Fruit fly (Drosophila melanogaster) S2 (cell line): Measurements from ENCODE around the gene CG12289.

Experiments
- CG8478 ChIP-seq: fragments of >200 bp; optimal IDR thresholded peaks from 2 replicates; lab custom pipeline; 2018
- CTCF ChIP-seq, 2 experiments: fragments of >200 bp; optimal IDR thresholded peaks; 2 replicates each; lab custom pipeline; 2018

Gene CG12289

DNA sequence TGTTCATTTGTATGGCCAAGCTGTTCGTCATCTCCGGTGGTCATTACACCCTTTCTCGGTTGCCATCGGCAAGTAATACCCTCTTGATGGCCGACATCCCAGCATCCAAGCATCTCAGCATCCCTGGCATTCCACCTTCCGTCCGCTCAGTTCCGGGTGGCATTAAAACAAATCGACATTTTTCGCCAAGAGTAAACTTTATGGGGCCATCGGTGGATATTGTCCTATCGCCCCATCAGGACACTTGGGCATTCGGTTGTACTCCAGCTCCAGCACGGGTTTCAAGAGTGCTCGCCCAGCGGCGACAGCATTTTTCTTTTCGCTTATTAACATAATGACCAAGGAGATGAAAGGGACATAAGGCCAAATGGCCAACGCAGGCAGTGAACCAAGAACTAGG is 18.0 kb downstream of the CG12289 start:
- no peak for TF ChIP-seq CTCF (optimal IDR thresholded peaks at IDR 0.05; lab: Kevin White, UChicago)
- no peak for TF ChIP-seq CG8478 (lab: Kevin White, UChicago)

DNA sequence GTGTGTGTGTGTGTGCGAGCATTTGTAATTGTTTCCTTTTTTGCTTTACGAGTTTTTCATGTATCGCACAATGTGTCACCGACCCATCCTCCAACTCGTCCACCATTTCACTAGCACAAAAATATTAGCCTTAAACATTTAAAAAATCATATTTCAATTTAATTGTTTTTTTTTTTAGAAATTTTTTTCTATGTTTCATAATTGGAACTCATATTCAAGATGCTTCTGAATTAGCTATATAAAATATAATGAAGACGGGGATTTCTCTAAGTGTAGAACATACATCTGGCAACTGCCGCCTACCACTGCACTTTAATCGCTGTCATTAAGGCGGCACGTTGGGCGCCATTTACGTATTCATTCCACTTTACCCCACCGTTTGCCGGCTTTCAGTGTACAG is 18.7 kb downstream of the CG12289 start:
- TF ChIP-seq CG8478 (lab: Kevin White, UChicago) (no peak), CTCF (optimal IDR thresholded peaks at IDR 0.05; lab: Kevin White, UChicago) (no peak)

DNA sequence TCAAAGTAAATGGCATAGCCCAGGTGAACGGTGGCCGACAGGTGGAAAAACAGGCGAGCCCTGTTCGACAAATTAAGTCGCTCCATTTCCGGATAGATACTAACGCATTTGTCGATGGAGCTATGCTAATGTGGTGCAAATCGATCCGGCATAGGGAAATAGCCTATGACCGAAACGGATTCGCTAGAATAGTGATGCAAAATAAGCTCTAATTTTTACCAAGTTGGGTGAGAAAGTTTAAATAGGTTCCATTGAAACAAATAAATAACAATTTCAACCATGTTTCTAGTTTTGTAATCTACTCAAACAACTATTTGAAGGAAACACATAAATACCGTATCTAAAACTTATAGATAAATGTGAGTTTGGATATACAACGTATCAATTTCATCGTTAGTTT is 22.9 kb downstream of the CG12289 start, which contains the start of gene CG6149:
Gene CG6149, minus strand, starts transcription at position 101 of the 400 bp plus-strand sequence.
- no peak for TF ChIP-seq CG8478 (lab: Kevin White, UChicago)
- TF ChIP-seq CTCF (optimal IDR thresholded peaks at IDR 0.05; lab: Kevin White, UChicago): no peak

DNA sequence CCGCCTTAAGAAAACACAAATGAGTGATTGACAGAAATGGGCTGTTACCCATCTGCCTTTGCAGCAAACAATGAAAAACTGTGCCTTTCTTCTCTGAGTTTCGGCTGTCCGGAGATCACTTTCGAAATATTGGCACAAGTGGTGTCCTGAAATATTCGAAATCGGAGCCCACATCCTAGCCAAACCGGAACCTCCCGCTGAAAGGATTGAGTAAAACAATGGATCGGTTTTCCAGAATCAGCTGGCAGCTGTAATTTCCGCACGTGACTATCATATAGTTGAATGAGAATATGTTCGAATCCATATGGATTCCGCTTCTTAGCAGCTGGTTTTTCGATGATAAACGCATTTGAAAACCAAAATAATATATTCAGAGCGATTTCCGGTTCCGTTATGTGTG is 24.2 kb downstream of the CG12289 start:
- TF ChIP-seq CG8478 (lab: Kevin White, UChicago) (no peak), CTCF (optimal IDR thresholded peaks at IDR 0.05; lab: Kevin White, UChicago) (no peak)

DNA sequence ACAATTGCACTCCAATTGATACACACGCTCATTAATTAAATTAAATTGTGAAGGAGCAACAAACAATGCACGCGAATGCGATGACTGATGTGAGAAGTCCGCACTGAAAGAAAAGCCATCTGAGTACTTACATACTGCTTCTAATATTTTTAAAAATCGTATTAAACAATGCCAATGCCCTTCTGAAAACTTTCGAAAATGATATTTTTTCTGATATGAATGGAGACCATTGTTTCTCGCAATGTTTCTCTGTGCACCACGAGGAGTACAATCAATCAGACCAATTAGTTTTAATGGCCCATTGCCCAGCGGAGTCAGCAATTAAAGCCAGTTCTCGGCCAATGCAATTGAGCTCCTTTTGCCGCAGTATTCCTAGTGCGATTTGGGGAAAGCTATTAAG is 25.1 kb downstream of the CG12289 start:
- TF ChIP-seq CTCF (optimal IDR thresholded peaks at IDR 0.05; lab: Kevin White, UChicago) (no peak), CG8478 (lab: Kevin White, UChicago) (no peak)

DNA sequence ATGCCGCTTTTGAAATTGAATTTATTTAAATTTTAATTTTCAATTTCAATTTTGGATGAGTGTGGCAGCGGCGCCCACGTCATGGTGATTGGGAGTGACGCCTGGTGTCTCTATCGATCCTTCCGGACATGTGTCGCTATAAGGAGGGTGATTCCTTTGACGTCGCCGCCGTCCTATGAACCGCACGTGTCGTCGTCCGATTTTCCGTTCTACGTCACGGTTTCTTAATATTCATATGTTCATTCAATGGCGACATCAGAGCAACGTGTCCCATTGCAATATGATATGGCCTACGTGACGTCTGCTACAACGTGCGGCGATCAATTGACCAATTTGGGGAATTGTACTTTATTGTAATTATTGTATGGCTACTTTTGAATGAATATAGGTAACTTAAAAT is 25.8 kb downstream of the CG12289 start:
- TF ChIP-seq CG8478 (lab: Kevin White, UChicago) (no peak), CTCF (optimal IDR thresholded peaks at IDR 0.05; lab: Kevin White, UChicago) (no peak)

DNA sequence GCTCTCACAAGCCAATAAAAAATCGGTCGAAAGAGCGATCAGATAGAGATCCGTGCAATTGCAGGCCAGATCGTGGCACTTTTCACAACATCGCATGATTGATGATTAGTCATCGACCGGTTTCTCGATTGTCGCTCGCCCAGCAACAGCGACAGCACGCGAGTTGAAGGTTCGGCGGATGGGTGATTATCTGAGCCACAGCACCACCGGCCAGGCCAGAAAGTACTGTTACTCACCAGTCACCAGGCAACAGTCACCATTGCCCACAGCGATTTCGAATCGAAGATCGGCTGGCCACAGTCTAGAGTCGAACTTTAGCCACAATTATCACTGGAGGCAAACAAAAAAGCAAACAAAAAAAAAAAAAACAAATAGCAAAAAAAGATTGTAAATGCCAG is 26.3 kb downstream of the CG12289 start:
- TF ChIP-seq CG8478 (lab: Kevin White, UChicago) (no peak), CTCF (optimal IDR thresholded peaks at IDR 0.05; lab: Kevin White, UChicago) (no peak)

DNA sequence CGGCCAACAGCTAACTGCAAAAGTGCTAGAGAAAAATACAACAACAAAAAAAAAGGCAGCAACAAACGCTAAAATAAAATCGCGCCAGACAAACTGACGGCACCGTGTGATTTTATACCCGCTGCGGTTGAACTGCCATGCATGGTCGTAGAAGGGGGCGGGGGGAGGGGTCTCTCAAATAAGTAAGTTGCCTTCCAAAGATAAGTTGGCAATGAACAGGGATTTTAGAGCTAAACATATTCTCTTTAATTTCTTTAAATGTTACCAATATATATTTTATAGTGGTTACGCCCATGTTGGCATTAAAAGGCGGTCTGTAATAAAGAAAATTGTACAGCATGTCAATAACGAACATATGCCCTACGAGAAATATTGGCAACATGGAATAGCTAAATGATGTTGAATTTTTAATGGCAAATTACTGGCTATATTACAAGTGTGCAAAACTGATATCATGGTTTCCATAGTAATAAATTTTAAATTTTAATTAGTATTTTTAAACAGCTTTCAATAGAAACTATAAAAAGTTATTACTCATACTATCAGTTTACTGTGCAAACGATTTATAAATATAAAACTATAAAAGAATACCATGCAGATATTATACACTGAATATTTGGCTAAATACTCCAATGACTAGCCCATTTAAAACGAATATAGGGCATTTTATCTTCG is 26.9 kb downstream of the CG12289 start:
- no peak for TF ChIP-seq CG8478 (lab: Kevin White, UChicago)
- TF ChIP-seq CTCF (optimal IDR thresholded peaks at IDR 0.05; lab: Kevin White, UChicago): no peak

DNA sequence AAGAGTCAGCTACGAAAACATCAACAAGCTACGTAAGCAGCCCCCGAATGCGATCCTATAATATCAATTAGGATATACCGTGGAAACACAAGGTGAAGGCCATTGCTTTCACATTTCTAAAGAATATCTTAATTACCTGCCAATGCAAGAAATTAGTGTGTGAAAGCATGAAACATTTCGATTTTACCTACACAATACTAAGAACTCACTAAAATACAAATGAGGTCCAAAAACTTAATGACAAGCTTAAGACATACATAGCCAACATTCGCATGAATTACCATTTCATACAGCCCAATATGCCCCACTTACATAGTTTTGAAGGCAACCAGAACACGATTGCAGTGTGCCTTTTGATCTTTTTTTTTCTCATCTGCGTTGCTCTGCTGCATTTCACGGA is 28.6 kb downstream of the CG12289 start:
- TF ChIP-seq CTCF (optimal IDR thresholded peaks at IDR 0.05; lab: Kevin White, UChicago) (no peak), CG8478 (lab: Kevin White, UChicago) (no peak)

DNA sequence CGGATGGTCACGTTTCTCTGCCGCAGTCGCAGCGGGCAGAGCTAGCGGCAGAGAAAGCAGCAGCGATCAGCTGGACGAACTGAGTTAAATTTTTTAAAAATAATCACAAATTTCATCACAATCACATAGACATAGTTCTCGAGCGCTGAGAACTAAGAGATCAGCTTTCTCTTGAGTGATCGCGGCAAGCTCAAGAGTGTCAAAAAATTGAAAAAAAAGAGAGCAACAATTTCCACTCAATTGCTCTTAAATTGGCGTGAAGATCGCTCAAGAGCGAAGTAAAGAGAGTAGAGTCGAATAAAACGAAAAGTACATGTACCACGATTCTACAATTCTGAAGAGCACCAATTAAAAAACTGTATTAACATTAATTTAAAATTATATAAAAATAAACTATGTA is 29.9 kb downstream of the CG12289 start:
- TF ChIP-seq CTCF (optimal IDR thresholded peaks at IDR 0.05; lab: Kevin White, UChicago): no peak
- TF ChIP-seq CG8478 (lab: Kevin White, UChicago): no peak

DNA sequence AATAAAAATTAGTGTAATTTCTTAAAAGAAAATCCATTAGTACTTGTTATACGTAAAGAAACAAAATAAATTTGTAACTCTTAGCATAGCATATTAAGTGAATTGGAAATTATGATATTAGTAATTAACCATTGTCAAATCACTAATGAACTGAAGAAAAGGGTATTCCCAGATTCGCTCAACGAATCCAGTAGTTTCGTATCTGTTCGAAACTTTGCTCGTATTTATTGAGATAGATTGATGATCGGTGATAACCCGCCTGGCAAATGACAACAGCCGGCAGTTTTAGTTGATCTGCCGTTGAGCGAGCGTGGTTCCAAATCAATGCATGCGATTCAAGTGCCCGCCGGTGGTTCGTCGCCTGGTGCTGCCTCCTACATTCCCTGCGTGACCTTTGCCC is 33.4 kb downstream of the CG12289 start, which contains the start of gene CG7560:
Gene CG7560, plus strand, starts transcription at position 301 of the 400 bp plus-strand sequence.
- TF ChIP-seq CTCF (optimal IDR thresholded peaks at IDR 0.05; lab: Kevin White, UChicago) (no peak), CG8478 (lab: Kevin White, UChicago) (no peak)

DNA sequence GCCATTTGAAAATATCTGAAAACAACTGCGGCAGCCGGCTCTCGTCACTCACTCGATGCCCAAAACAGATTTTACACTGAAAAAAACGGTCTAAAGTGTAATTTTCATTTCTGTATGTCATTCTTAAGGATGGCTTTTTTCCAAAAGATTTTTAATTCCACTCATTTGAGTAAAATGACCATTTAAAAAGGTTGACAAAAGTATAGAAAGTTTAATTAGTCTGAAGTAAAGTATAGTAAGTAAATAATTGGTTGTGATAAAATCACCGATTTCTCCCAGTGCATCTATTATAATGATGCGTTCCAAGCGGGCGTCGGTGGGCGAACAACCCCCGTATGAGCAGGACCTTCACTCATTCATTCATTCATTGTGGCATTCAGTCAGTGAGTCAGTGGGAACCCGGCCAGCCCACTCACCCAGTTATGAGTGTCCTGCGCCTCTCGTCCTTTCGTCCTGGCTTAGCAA is 35.9 kb downstream of the CG12289 start:
- TF ChIP-seq CG8478 (lab: Kevin White, UChicago) (no peak), CTCF (optimal IDR thresholded peaks at IDR 0.05; lab: Kevin White, UChicago) (no peak)

DNA sequence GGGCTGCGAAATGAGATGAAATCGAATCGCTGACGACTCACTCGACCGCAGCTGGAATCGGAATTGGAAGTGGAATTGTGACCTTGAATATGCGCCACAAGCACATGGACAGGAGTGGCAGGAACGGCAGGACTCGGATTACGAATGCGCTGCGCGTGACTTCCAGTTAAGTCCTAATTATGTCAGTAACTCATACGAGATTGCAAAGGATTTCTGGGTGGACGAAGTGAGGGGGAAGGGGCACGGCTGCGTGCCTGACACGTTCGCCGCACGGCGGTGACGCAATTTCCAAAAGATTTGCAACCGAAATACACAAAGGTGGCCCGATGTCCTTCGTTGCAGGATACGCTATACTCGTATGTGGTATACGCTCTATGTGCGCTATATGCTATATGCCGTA is 36.4 kb downstream of the CG12289 start:
- no peak for TF ChIP-seq CG8478 (lab: Kevin White, UChicago)
- TF ChIP-seq CTCF (optimal IDR thresholded peaks at IDR 0.05; lab: Kevin White, UChicago): no peak

DNA sequence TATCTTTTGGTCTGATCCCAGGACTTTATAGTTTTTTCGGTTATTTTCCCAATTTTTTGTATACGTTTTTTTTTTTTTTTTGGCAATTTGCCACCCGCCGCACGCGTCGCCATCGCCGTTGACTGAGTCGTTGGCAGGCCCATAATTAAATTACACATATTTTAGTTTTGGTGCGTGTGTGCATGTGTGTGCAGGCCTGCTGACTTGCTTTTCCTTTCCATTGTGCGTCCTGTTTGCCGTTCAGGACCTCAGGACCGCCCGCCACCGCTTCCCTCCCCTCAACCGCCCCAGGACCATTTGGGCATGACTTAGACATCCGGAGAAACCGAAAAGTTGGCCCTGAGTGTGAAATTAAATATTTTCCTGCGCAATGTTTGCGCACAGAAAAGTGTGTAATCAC is 37.3 kb downstream of the CG12289 start:
- TF ChIP-seq CTCF (optimal IDR thresholded peaks at IDR 0.05; lab: Kevin White, UChicago) (no peak), CG8478 (lab: Kevin White, UChicago) (no peak)

DNA sequence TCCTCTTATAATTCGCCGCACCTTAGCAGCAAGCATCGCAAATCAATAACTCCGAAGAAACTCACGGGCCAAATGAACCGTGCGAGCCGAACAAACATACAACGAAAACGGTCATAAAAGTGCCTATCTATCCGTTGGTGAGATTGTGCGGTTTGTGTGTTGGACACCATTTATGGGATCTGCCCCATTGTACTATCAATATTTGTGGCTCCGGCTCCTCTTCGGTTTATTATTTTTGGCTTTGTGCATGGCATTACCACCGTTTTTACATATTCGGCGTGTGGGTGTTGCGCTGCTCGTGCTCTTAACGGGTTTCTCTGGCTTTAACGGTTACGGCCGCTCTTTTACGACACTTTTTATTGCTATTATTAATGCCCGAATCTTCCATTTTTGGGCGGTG is 38.9 kb downstream of the CG12289 start:
- TF ChIP-seq CTCF (optimal IDR thresholded peaks at IDR 0.05; lab: Kevin White, UChicago): no peak
- no peak for TF ChIP-seq CG8478 (lab: Kevin White, UChicago)
